Worm (Caenorhabditis elegans) whole organism, L2 larva: ENCODE results near the gene egl-46.

Experiments used
- C34F6.9 ChIP-seq: fragments of 150-350 bp; optimal IDR thresholded peaks from 2 replicates; lab custom pipeline; 2014; ENCODE audit warnings: missing biosample characterization, missing genetic modification characterization
- R02D3.7 ChIP-seq: fragments of 150-350 bp; optimal IDR thresholded peaks from 2 replicates; lab custom pipeline; 2014; ENCODE audit warnings: missing biosample characterization, missing genetic modification characterization
- Y55F3AM.14 ChIP-seq: fragments of 200-800 bp; sonication (Bioruptor generic); optimal IDR thresholded peaks from 2 replicates; lab custom pipeline; 2018; ENCODE audit warnings: mild to moderate bottlenecking, missing genetic modification characterization, missing compliant biosample characterization
- alr-1 ChIP-seq: fragments of 150-350 bp; optimal IDR thresholded peaks from 2 replicates; lab custom pipeline; 2014; ENCODE audit warnings: missing biosample characterization, missing genetic modification characterization
- aly-2 ChIP-seq: fragments of 150-350 bp; optimal IDR thresholded peaks from 2 replicates; lab custom pipeline; 2014; ENCODE audit warnings: missing biosample characterization, missing genetic modification characterization
- ama-1 ChIP-seq: fragments of 150-350 bp; optimal IDR thresholded peaks from 2 replicates; lab custom pipeline; 2018; ENCODE audit warnings: inconsistent platforms
- blmp-1 ChIP-seq: sonication (generic microtip); optimal IDR thresholded peaks from 2 replicates; lab custom pipeline; 2017; ENCODE audit warnings: missing genetic modification characterization, mild to moderate bottlenecking, missing compliant biosample characterization, antibody characterized with exemption, moderate library complexity; ENCODE audit not compliant: insufficient read depth
- ceh-16 ChIP-seq: fragments of 150-350 bp; optimal IDR thresholded peaks from 2 replicates; lab custom pipeline; 2014; ENCODE audit warnings: missing biosample characterization, missing genetic modification characterization
- ceh-82 ChIP-seq: fragments of 150-350 bp; optimal IDR thresholded peaks from 2 replicates; lab custom pipeline; 2014; ENCODE audit warnings: missing biosample characterization, missing genetic modification characterization
- crh-2 ChIP-seq: sonication (generic microtip); optimal IDR thresholded peaks from 2 replicates; lab custom pipeline; 2017; ENCODE audit warnings: missing biosample characterization, missing genetic modification characterization
- elt-1 ChIP-seq: fragments of 150-350 bp; optimal IDR thresholded peaks from 2 replicates; lab custom pipeline; 2014; ENCODE audit warnings: missing biosample characterization, missing genetic modification characterization
- lin-11 ChIP-seq: fragments of 150-350 bp; sonication (generic microtip); optimal IDR thresholded peaks from 2 replicates; lab custom pipeline; 2014; ENCODE audit warnings: missing biosample characterization, missing genetic modification characterization, inconsistent platforms, mixed read lengths
- lin-13 ChIP-seq: fragments of 150-350 bp; optimal IDR thresholded peaks from 2 replicates; lab custom pipeline; 2014; ENCODE audit warnings: missing biosample characterization, missing genetic modification reagents, missing genetic modification characterization
- lsy-2 ChIP-seq, 2 experiments: fragments of 150-350 bp in 1 of 2; sonication (generic microtip) in 1 of 2; optimal IDR thresholded peaks; 2 replicates each; lab custom pipeline; 2014 to 2017; ENCODE audit warnings: missing biosample characterization in 2 of 2, missing genetic modification characterization in 2 of 2
- mab-5 ChIP-seq: fragments of 150-350 bp; optimal IDR thresholded peaks from 2 replicates; lab custom pipeline; 2014; ENCODE audit warnings: missing biosample characterization, missing genetic modification characterization
- mbf-1 ChIP-seq: sonication (generic microtip); optimal IDR thresholded peaks from 2 replicates; lab custom pipeline; 2017; ENCODE audit warnings: missing biosample characterization, missing genetic modification characterization
- mdl-1 ChIP-seq, 2 experiments: fragments of 150-350 bp in 1 of 2; sonication (generic microtip) in 1 of 2; optimal IDR thresholded peaks; 2 replicates each; lab custom pipeline; 2017; ENCODE audit warnings: missing biosample characterization in 2 of 2, missing genetic modification characterization in 2 of 2
- nhr-10 ChIP-seq: sonication (generic microtip); optimal IDR thresholded peaks from 2 replicates; lab custom pipeline; 2017; ENCODE audit warnings: missing biosample characterization, missing genetic modification characterization
- nhr-21 ChIP-seq: fragments of 150-350 bp; optimal IDR thresholded peaks from 2 replicates; lab custom pipeline; 2014; ENCODE audit warnings: missing biosample characterization, missing genetic modification characterization
- nhr-25 ChIP-seq: fragments of 150-350 bp; sonication (generic microtip); optimal IDR thresholded peaks from 3 replicates; lab custom pipeline; 2014; ENCODE audit warnings: missing biosample characterization, missing genetic modification characterization
- nhr-6 ChIP-seq: fragments of 150-350 bp; optimal IDR thresholded peaks from 2 replicates; lab custom pipeline; 2014; ENCODE audit warnings: missing biosample characterization, missing genetic modification characterization
- nhr-77 ChIP-seq: fragments of 150-350 bp; optimal IDR thresholded peaks from 2 replicates; lab custom pipeline; 2014; ENCODE audit warnings: missing biosample characterization, missing genetic modification characterization
- sem-4 ChIP-seq: fragments of 150-350 bp; optimal IDR thresholded peaks from 2 replicates; lab custom pipeline; 2014; ENCODE audit warnings: missing biosample characterization, missing genetic modification reagents, missing genetic modification characterization
- skn-1 ChIP-seq: sonication (generic microtip); optimal IDR thresholded peaks from 2 replicates; lab custom pipeline; 2017; ENCODE audit warnings: missing biosample characterization, missing genetic modification characterization
- sma-3 ChIP-seq: sonication (generic microtip); optimal IDR thresholded peaks from 2 replicates; lab custom pipeline; 2016; ENCODE audit warnings: missing genetic modification reagents, missing genetic modification characterization, missing compliant biosample characterization
- sma-9 ChIP-seq, 2 experiments: fragments of 150-350 bp in 1 of 2; sonication (generic microtip) in 1 of 2; optimal IDR thresholded peaks; 2 replicates each; lab custom pipeline; 2014 to 2016; ENCODE audit warnings: missing genetic modification characterization in 2 of 2, mild to moderate bottlenecking in 1 of 2, missing biosample characterization in 1 of 2, missing compliant biosample characterization in 1 of 2, missing genetic modification reagents in 1 of 2, moderate library complexity in 1 of 2
- snpc-4 ChIP-seq: fragments of 150-350 bp; optimal IDR thresholded peaks from 2 replicates; lab custom pipeline; 2014; ENCODE audit warnings: missing biosample characterization, missing genetic modification characterization
- unc-39 ChIP-seq: fragments of 150-350 bp; optimal IDR thresholded peaks from 2 replicates; lab custom pipeline; 2014; ENCODE audit warnings: missing biosample characterization, missing genetic modification characterization
- unc-55 ChIP-seq: fragments of 150-350 bp; sonication (generic microtip); optimal IDR thresholded peaks from 3 replicates; lab custom pipeline; 2014; ENCODE audit warnings: missing biosample characterization, missing genetic modification reagents, missing genetic modification characterization
- unc-62 ChIP-seq: fragments of 150-350 bp; optimal IDR thresholded peaks from 2 replicates; lab custom pipeline; 2014; ENCODE audit warnings: missing biosample characterization, missing genetic modification reagents, missing genetic modification characterization
- zag-1 ChIP-seq: fragments of 150-350 bp; optimal IDR thresholded peaks from 2 replicates; lab custom pipeline; 2014; ENCODE audit warnings: missing biosample characterization, missing genetic modification characterization
- ztf-11 ChIP-seq: sonication (generic microtip); optimal IDR thresholded peaks from 2 replicates; lab custom pipeline; 2017; ENCODE audit warnings: missing biosample characterization, missing genetic modification characterization

Gene egl-46

ce11 chrV:6697552-6697951, 16.2 kb upstream of the egl-46 start, which contains the start of gene W02F12.2:
Gene W02F12.2 (minus strand): TSS chrV:6697652.
- TF ChIP-seq mab-5 (tag; lab: Kevin White, UChicago) (no peak), sem-4 (tag; lab: Kevin White, UChicago) (no peak), unc-55 (GFP tag; lab: Kevin White, UChicago) (no peak), sma-9 (GFP tag; optimal IDR thresholded peaks at IDR 0.05; lab: Kevin White, UChicago) (no peak), sma-9 (tag; optimal IDR thresholded peaks at IDR 0.05; lab: Kevin White, UChicago) (no peak), aly-2 (tag; lab: Kevin White, UChicago) (no peak), nhr-25 (no peak), sma-3 (GFP tag; lab: Kevin White, UChicago) (no peak), zag-1 (tag; lab: Kevin White, UChicago) (no peak), nhr-77 (tag; lab: Kevin White, UChicago) (no peak), ceh-82 (tag; lab: Kevin White, UChicago) (no peak), skn-1 (no peak), C34F6.9 (tag; lab: Kevin White, UChicago) (no peak), elt-1 (tag; lab: Kevin White, UChicago) (no peak), nhr-10 (no peak)

ce11 chrV:6694668-6695067, 13.3 kb upstream of the egl-46 start, which contains the start of gene W02F12.8:
Gene W02F12.8 (minus strand): TSS chrV:6694768.
- TF ChIP-seq lin-13 = no peak
- no peak for TF ChIP-seq ceh-16
- no peak for TF ChIP-seq blmp-1 (tag; lab: Kevin White, UChicago)
- no peak for TF ChIP-seq nhr-25
- no peak for TF ChIP-seq zag-1 (tag; lab: Kevin White, UChicago)
- no peak for TF ChIP-seq R02D3.7
- no peak for TF ChIP-seq ceh-82 (tag; lab: Kevin White, UChicago)
- TF ChIP-seq nhr-6 (tag; lab: Kevin White, UChicago) = no peak
- TF ChIP-seq alr-1 (tag; lab: Kevin White, UChicago) = no peak
- no peak for TF ChIP-seq lin-11 (tag; lab: Kevin White, UChicago)
- no peak for TF ChIP-seq unc-62 (GFP tag; lab: Kevin White, UChicago)
- no peak for TF ChIP-seq sem-4 (tag; lab: Kevin White, UChicago)
- TF ChIP-seq Y55F3AM.14 (GFP tag; lab: Kevin White, UChicago) = no peak
- no peak for TF ChIP-seq lsy-2 (tag; optimal IDR thresholded peaks at IDR 0.05; lab: Kevin White, UChicago)
- TF ChIP-seq skn-1 = no peak
- no peak for TF ChIP-seq ama-1
- no peak for TF ChIP-seq mdl-1 (tag; optimal IDR thresholded peaks at IDR 0.05; lab: Kevin White, UChicago)
- TF ChIP-seq, all 48 proteins: peak for 0

ce11 chrV:6691813-6692351, 10.5 kb upstream of the egl-46 start, which contains the start of gene mtl-1:
Gene mtl-1 (minus strand): TSS chrV:6691863.
- TF ChIP-seq C34F6.9 (tag; lab: Kevin White, UChicago) = no peak
- no peak for TF ChIP-seq unc-55 (GFP tag; lab: Kevin White, UChicago)
- TF ChIP-seq crh-2 (tag; lab: Kevin White, UChicago) = no peak
- TF ChIP-seq snpc-4 = no peak
- no peak for TF ChIP-seq lin-13

- TF ChIP-seq sma-9 (GFP tag; optimal IDR thresholded peaks at IDR 0.05; lab: Kevin White, UChicago) (no peak), sma-9 (tag; optimal IDR thresholded peaks at IDR 0.05; lab: Kevin White, UChicago) (no peak), sma-3 (GFP tag; lab: Kevin White, UChicago) (peak; percentile 62), nhr-25 (peak; percentile 39)
- TF ChIP-seq, all 48 proteins: peak for 2
Measured at ce11 chrV:6690075-6690474, 8.7 kb upstream of the egl-46 start.

ce11 chrV:6688392-6688791, 7.0 kb upstream of the egl-46 start, which contains the start of gene K11G9.5:
Gene K11G9.5 (minus strand): TSS chrV:6688492.
- TF ChIP-seq R02D3.7 = no peak
- no peak for TF ChIP-seq aly-2 (tag; lab: Kevin White, UChicago)
- no peak for TF ChIP-seq ceh-82 (tag; lab: Kevin White, UChicago)
- no peak for TF ChIP-seq nhr-21 (tag; lab: Kevin White, UChicago)
- TF ChIP-seq ztf-11 = no peak
- TF ChIP-seq mab-5 (tag; lab: Kevin White, UChicago) = no peak

- no peak for TF ChIP-seq mbf-1
- no peak for TF ChIP-seq snpc-4
- no peak for TF ChIP-seq R02D3.7
- TF ChIP-seq unc-39 (tag; lab: Kevin White, UChicago) = no peak
- no peak for TF ChIP-seq crh-2 (tag; lab: Kevin White, UChicago)
Measured at ce11 chrV:6685963-6686362, 4.6 kb upstream of the egl-46 start.
